Fruit fly (Drosophila melanogaster) whole organism, embryonic: Measurements from ENCODE around the gene CG11737.
A peak's percentile ranks its signal among the peaks of the same experiment; 100 is the strongest.

ENCODE experiments used
- CG11247 ChIP-seq: fragments of 200-800 bp; sonication (Bioruptor generic); IDR thresholded peaks from 2 replicates; pipeline ENCODE4 v1.3.6; 2022; ENCODE audit warnings: missing biosample characterization, missing genetic modification characterization
- CG12071 ChIP-seq: fragments of 200-800 bp; sonication (Bioruptor generic); optimal IDR thresholded peaks from 3 replicates; lab custom pipeline; 2018; ENCODE audit warnings: missing biosample characterization, mild to moderate bottlenecking, missing genetic modification characterization
- CG12219 ChIP-seq: fragments of 200-800 bp; sonication (Bioruptor generic); optimal IDR thresholded peaks from 3 replicates; lab custom pipeline; 2018; ENCODE audit warnings: missing biosample characterization, mild to moderate bottlenecking, missing genetic modification characterization
- CG12659 ChIP-seq: fragments of 200-800 bp; sonication (Bioruptor generic); optimal IDR thresholded peaks from 3 replicates; lab custom pipeline; 2017; ENCODE audit warnings: mild to moderate bottlenecking, missing biosample characterization, missing genetic modification reagents, missing genetic modification characterization
- CG12769 ChIP-seq: fragments of 200-800 bp; sonication (Bioruptor generic); optimal IDR thresholded peaks from 2 replicates; lab custom pipeline; 2019; ENCODE audit warnings: missing biosample characterization, mild to moderate bottlenecking, missing genetic modification characterization, moderate library complexity
- CG14860 ChIP-seq: fragments of 200-800 bp; sonication (Bioruptor generic); IDR thresholded peaks from 3 replicates; pipeline ENCODE4 v1.3.6; 2022; ENCODE audit warnings: missing biosample characterization, missing genetic modification characterization; ENCODE audit not compliant: partially characterized antibody
- CG14965 ChIP-seq: fragments of 200-800 bp; sonication (Bioruptor generic); optimal IDR thresholded peaks from 2 replicates; lab custom pipeline; 2016; ENCODE audit warnings: missing biosample characterization, missing genetic modification characterization, borderline replicate concordance
- CG15479 ChIP-seq: fragments of 200-800 bp; sonication (Bioruptor generic); optimal IDR thresholded peaks from 3 replicates; lab custom pipeline; 2019; ENCODE audit warnings: missing biosample characterization, mild to moderate bottlenecking, missing genetic modification characterization, moderate library complexity
- CG17186 ChIP-seq: fragments of 200-800 bp; sonication (Bioruptor generic); optimal IDR thresholded peaks from 3 replicates; lab custom pipeline; 2017; ENCODE audit warnings: missing biosample characterization, missing genetic modification reagents, missing genetic modification characterization
- CG17328 ChIP-seq: fragments of 200-800 bp; sonication (Bioruptor generic); IDR thresholded peaks from 2 replicates; pipeline ENCODE4 v1.3.6; 2022; ENCODE audit warnings: missing biosample characterization, missing genetic modification characterization
- CG17802 ChIP-seq: fragments of 200-800 bp; sonication (Bioruptor generic); optimal IDR thresholded peaks from 2 replicates; lab custom pipeline; 2018; ENCODE audit warnings: missing biosample characterization, mild to moderate bottlenecking, missing genetic modification characterization, moderate library complexity
- CG1832 ChIP-seq: fragments of 200-800 bp; sonication (Bioruptor generic); optimal IDR thresholded peaks from 2 replicates; lab custom pipeline; 2017; ENCODE audit warnings: missing biosample characterization, mild to moderate bottlenecking, missing genetic modification characterization, inconsistent platforms
- CG2129 ChIP-seq: fragments of 200-800 bp; sonication (Bioruptor generic); IDR thresholded peaks from 2 replicates; pipeline ENCODE4 v1.3.6; 2022; ENCODE audit warnings: missing biosample characterization, missing genetic modification characterization; ENCODE audit not compliant: partially characterized antibody
- CG2712 ChIP-seq: fragments of 200-800 bp; optimal IDR thresholded peaks from 3 replicates; lab custom pipeline; 2019; ENCODE audit warnings: missing biosample characterization, mild to moderate bottlenecking, missing genetic modification characterization, moderate library complexity
- CG2875 ChIP-seq: fragments of 200-800 bp; sonication (Bioruptor generic); optimal IDR thresholded peaks from 2 replicates; lab custom pipeline; 2017; ENCODE audit warnings: missing biosample characterization, mild to moderate bottlenecking, missing genetic modification characterization, missing genetic modification reagents
- CG33213 ChIP-seq: fragments of 200-800 bp; sonication (Bioruptor generic); optimal IDR thresholded peaks from 3 replicates; lab custom pipeline; 2016; ENCODE audit warnings: missing biosample characterization, missing genetic modification characterization
- CG3995 ChIP-seq: fragments of 200-800 bp; sonication (Bioruptor generic); optimal IDR thresholded peaks from 3 replicates; lab custom pipeline; 2016; ENCODE audit warnings: missing biosample characterization, missing genetic modification characterization
- CG6654 ChIP-seq: fragments of 200-800 bp; sonication (Bioruptor generic); optimal IDR thresholded peaks from 2 replicates; lab custom pipeline; 2017; ENCODE audit warnings: missing biosample characterization, mild to moderate bottlenecking, missing genetic modification characterization
- CG7357 ChIP-seq: fragments of 200-800 bp; sonication (Bioruptor generic); IDR thresholded peaks from 3 replicates; pipeline ENCODE4 v1.3.6; 2022; ENCODE audit warnings: missing biosample characterization, missing genetic modification characterization
- CG8089 ChIP-seq: fragments of 200-800 bp; sonication (Bioruptor generic); optimal IDR thresholded peaks from 3 replicates; lab custom pipeline; 2016; ENCODE audit warnings: missing biosample characterization, missing genetic modification characterization
- CG8478 ChIP-seq: fragments of >200 bp; optimal IDR thresholded peaks from 2 replicates; lab custom pipeline; 2018
- Ets97D ChIP-seq: fragments of 200-800 bp; sonication (Bioruptor generic); optimal IDR thresholded peaks from 3 replicates; lab custom pipeline; 2016; ENCODE audit warnings: missing biosample characterization, missing genetic modification characterization
- Gug ChIP-seq: fragments of 200-800 bp; sonication (Bioruptor generic); IDR thresholded peaks from 4 replicates; pipeline ENCODE4 v1.3.6; 2022; ENCODE audit warnings: missing biosample characterization, missing genetic modification characterization
- Hmr ChIP-seq: fragments of 200-800 bp; sonication (Bioruptor generic); optimal IDR thresholded peaks from 3 replicates; lab custom pipeline; 2017; ENCODE audit warnings: mild to moderate bottlenecking, missing biosample characterization, missing genetic modification reagents, missing genetic modification characterization
- Mes4 ChIP-seq: fragments of 200-800 bp; sonication (Bioruptor generic); optimal IDR thresholded peaks from 2 replicates; lab custom pipeline; 2016; ENCODE audit warnings: missing biosample characterization, missing genetic modification characterization
- Oaz ChIP-seq: fragments of 200-800 bp; sonication (Bioruptor generic); IDR thresholded peaks from 2 replicates; pipeline ENCODE4 v1.3.6; 2022; ENCODE audit warnings: missing biosample characterization, missing genetic modification characterization
- Ptx1 ChIP-seq: fragments of 200-800 bp; sonication (Bioruptor generic); IDR thresholded peaks from 2 replicates; pipeline ENCODE4 v1.3.6; 2022; ENCODE audit warnings: missing biosample characterization, missing genetic modification characterization
- Stat92E ChIP-seq, 3 experiments: fragments of >200 bp in 2 of 3; fragments of 200-800 bp in 1 of 3; sonication (Bioruptor generic) in 1 of 3; optimal IDR thresholded peaks; 2 replicates each; lab custom pipeline; 2017 to 2019; ENCODE audit warnings: missing biosample characterization in 3 of 3, missing genetic modification characterization in 3 of 3, mild to moderate bottlenecking in 1 of 3, moderate library complexity in 1 of 3
- Trl ChIP-seq, 3 experiments: fragments of >200 bp in 2 of 3; fragments of 200-800 bp in 1 of 3; sonication (Bioruptor generic) in 1 of 3; optimal IDR thresholded peaks; 2 replicates in 1 of 3; 3 replicates in 2 of 3; lab custom pipeline; 2016 to 2017; ENCODE audit warnings: missing biosample characterization in 1 of 3, missing genetic modification characterization in 1 of 3
- Usf ChIP-seq: fragments of 200-800 bp; sonication (Bioruptor generic); optimal IDR thresholded peaks from 2 replicates; lab custom pipeline; 2017; ENCODE audit warnings: missing genotype, missing biosample characterization, missing genetic modification characterization
- abd-A ChIP-seq: fragments of 200-800 bp; sonication (Bioruptor generic); optimal IDR thresholded peaks from 3 replicates; lab custom pipeline; 2019; ENCODE audit warnings: missing biosample characterization, mild to moderate bottlenecking, missing genetic modification characterization, moderate library complexity
- crc ChIP-seq: fragments of 200-800 bp; sonication (Bioruptor generic); optimal IDR thresholded peaks from 2 replicates; lab custom pipeline; 2016; ENCODE audit warnings: missing biosample characterization, missing genetic modification characterization
- croc ChIP-seq: fragments of 200-800 bp; sonication (Bioruptor generic); conservative IDR thresholded peaks from 3 replicates; pipeline ENCODE4 v1.3.6; 2022; ENCODE audit warnings: missing biosample characterization, missing genetic modification characterization
- dan ChIP-seq: fragments of 200-800 bp; sonication (Bioruptor generic); IDR thresholded peaks from 2 replicates; pipeline ENCODE4 v1.3.6; 2022; ENCODE audit warnings: missing biosample characterization, missing genetic modification characterization
- danr ChIP-seq: fragments of 200-800 bp; sonication (Bioruptor generic); IDR thresholded peaks from 2 replicates; pipeline ENCODE4 v1.3.6; 2022; ENCODE audit warnings: missing biosample characterization, missing genetic modification characterization
- dmrt11E ChIP-seq: fragments of 200-800 bp; sonication (Bioruptor generic); optimal IDR thresholded peaks from 3 replicates; lab custom pipeline; 2018; ENCODE audit warnings: missing biosample characterization, mild to moderate bottlenecking, missing genetic modification characterization, moderate library complexity
- fd64A ChIP-seq: fragments of 200-800 bp; sonication (Bioruptor generic); optimal IDR thresholded peaks from 3 replicates; lab custom pipeline; 2018; ENCODE audit warnings: missing biosample characterization, mild to moderate bottlenecking, missing genetic modification characterization
- inv ChIP-seq: fragments of 200-800 bp; sonication (Bioruptor generic); IDR thresholded peaks from 2 replicates; pipeline ENCODE4 v1.3.6; 2022; ENCODE audit warnings: missing biosample characterization, missing genetic modification characterization; ENCODE audit not compliant: partially characterized antibody
- kay ChIP-seq: fragments of 200-800 bp; sonication (Bioruptor generic); optimal IDR thresholded peaks from 2 replicates; lab custom pipeline; 2016; ENCODE audit warnings: missing biosample characterization, missing genetic modification characterization
- ken ChIP-seq: fragments of 200-800 bp; sonication (Bioruptor generic); IDR thresholded peaks from 3 replicates; pipeline ENCODE4 v1.3.6; 2022; ENCODE audit warnings: missing biosample characterization, missing genetic modification characterization
- mirr ChIP-seq: fragments of 200-800 bp; sonication (Bioruptor generic); optimal IDR thresholded peaks from 3 replicates; lab custom pipeline; 2018; ENCODE audit warnings: missing biosample characterization, mild to moderate bottlenecking, missing genetic modification characterization
- pan ChIP-seq, 4 experiments: fragments of >200 bp in 3 of 4; fragments of 200-800 bp in 1 of 4; sonication (Bioruptor generic) in 1 of 4; optimal IDR thresholded peaks in 3 of 4; IDR thresholded peaks in 1 of 4; 2 replicates each; pipeline versions ENCODE4 v1.3.6 to Lab custom; 2017 to 2022; ENCODE audit warnings: missing biosample characterization in 2 of 4, missing genetic modification characterization in 2 of 4, mixed read lengths in 1 of 4
- psq ChIP-seq: fragments of 200-800 bp; sonication (Bioruptor generic); optimal IDR thresholded peaks from 2 replicates; lab custom pipeline; 2017; ENCODE audit warnings: missing biosample characterization, missing genetic modification characterization
- sna ChIP-seq: fragments of 200-800 bp; sonication (Bioruptor generic); IDR thresholded peaks from 2 replicates; pipeline ENCODE4 v1.3.6; 2022; ENCODE audit warnings: missing biosample characterization, missing genetic modification characterization; ENCODE audit not compliant: partially characterized antibody
- sqz ChIP-seq: fragments of 200-800 bp; sonication (Bioruptor generic); optimal IDR thresholded peaks from 3 replicates; lab custom pipeline; 2018; ENCODE audit warnings: missing biosample characterization, mild to moderate bottlenecking, missing genetic modification characterization
- tx ChIP-seq: fragments of 200-800 bp; sonication (Bioruptor generic); optimal IDR thresholded peaks from 2 replicates; lab custom pipeline; 2016; ENCODE audit warnings: missing biosample characterization, missing genetic modification characterization
- vnd ChIP-seq: fragments of 200-800 bp; sonication (Bioruptor generic); IDR thresholded peaks from 3 replicates; pipeline ENCODE4 v1.3.6; 2022; ENCODE audit warnings: missing biosample characterization, missing genetic modification characterization; ENCODE audit not compliant: partially characterized antibody
- zen ChIP-seq: fragments of 200-800 bp; sonication (Bioruptor generic); optimal IDR thresholded peaks from 3 replicates; lab custom pipeline; 2018; ENCODE audit warnings: missing biosample characterization, mild to moderate bottlenecking, missing genetic modification characterization, moderate library complexity

CG11737 gene

DNA sequence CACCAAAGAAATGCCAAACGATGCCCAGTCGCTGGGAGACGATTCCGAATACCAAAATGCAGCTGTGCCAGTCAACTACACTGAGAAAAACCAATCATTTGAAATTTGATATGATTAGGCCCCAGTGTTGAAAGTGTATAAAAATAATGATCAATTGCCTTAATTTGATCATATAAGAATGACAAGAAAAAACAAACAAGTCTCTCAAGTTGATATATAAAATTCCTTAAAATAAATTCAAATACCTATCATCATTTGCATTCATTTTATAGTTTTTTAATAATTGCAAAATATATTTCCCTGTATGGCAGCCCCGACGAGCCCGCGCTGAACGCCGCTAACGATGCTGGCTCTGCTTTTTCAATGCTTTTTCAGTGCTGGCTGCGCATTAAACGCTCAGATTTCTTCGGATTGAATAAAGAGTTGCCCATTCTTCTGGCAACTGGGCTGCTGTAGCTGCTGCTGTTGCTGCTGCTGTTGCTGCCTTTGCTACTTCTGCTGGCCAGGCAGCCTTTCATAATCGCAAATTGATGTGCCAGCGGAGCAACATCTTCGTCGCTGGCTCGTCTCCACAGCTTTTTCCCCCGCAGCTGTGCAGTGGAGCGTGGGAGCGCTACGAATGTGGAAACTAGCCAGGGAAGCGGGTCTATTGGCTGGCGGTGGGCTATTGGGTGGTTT, 47.8 kb upstream of the CG11737 start (continued):
- TF ChIP-seq Oaz (GFP tag; lab: Robert Waterston, UW), result 0 out of 2 replicates have a peak, but pooled peaks have one; percentile 28
- no peak for TF ChIP-seq kay (GFP tag; lab: Kevin White, UChicago)
- no peak for TF ChIP-seq zen (tag; lab: Kevin White, UChicago)
- no peak for TF ChIP-seq sna (GFP tag; lab: Robert Waterston, UW)
- TF ChIP-seq crc (GFP tag; lab: Kevin White, UChicago), result no peak
- TF ChIP-seq Usf (GFP tag; lab: Kevin White, UChicago), result no peak
- TF ChIP-seq dan (GFP tag; lab: Robert Waterston, UW), result no peak
- no peak for TF ChIP-seq inv (GFP tag; lab: Robert Waterston, UW)
- no peak for TF ChIP-seq sqz
- no peak for TF ChIP-seq CG8089 (GFP tag; lab: Kevin White, UChicago)
- TF ChIP-seq vnd (GFP tag; lab: Robert Waterston, UW), result no peak
- TF ChIP-seq CG12071, result no peak
- no peak for TF ChIP-seq psq (GFP tag; lab: Kevin White, UChicago)
- TF ChIP-seq Mes4 (GFP tag; lab: Kevin White, UChicago), result no peak
- TF ChIP-seq CG7357, result no peak
- TF ChIP-seq CG2875 (GFP tag; lab: Kevin White, UChicago), result no peak
- TF ChIP-seq Stat92E (GFP tag; optimal IDR thresholded peaks at IDR 0.05; lab: Kevin White, UChicago), result no peak
- peak; percentile 37 for TF ChIP-seq CG12769
- TF ChIP-seq Trl (optimal IDR thresholded peaks at IDR 0.05; lab: Kevin White, UChicago), result no peak
- TF ChIP-seq Trl (GFP tag; optimal IDR thresholded peaks at IDR 0.05; lab: Kevin White, UChicago), result no peak
- peak; percentile 42 for TF ChIP-seq CG2712 (tag; lab: Kevin White, UChicago)
- TF ChIP-seq CG17328 (GFP tag; lab: Robert Waterston, UW), result peak; percentile 41; the same call in 1 of the 2 replicates
- no peak for TF ChIP-seq CG33213 (GFP tag; lab: Kevin White, UChicago)
- no peak for TF ChIP-seq CG2129 (GFP tag; lab: Robert Waterston, UW)
- no peak for TF ChIP-seq CG6654 (GFP tag; lab: Kevin White, UChicago)
- no peak for TF ChIP-seq Gug (GFP tag; lab: Robert Waterston, UW)
- TF ChIP-seq mirr (GFP tag; lab: Kevin White, UChicago), result no peak
- TF ChIP-seq CG17802, result no peak
- no peak for TF ChIP-seq CG14860 (GFP tag; lab: Robert Waterston, UW)
- peak; percentile 18 for TF ChIP-seq dmrt11E (tag; lab: Kevin White, UChicago)
- no peak for TF ChIP-seq CG14965 (GFP tag; lab: Kevin White, UChicago)
- TF ChIP-seq croc, result 0 out of 3 replicates have a peak, but pooled peaks have one; percentile 24
- no peak for TF ChIP-seq CG1832 (GFP tag; lab: Kevin White, UChicago)
- TF ChIP-seq CG15479 (GFP tag; lab: Kevin White, UChicago), result no peak
- TF ChIP-seq fd64A, result no peak
- TF ChIP-seq CG12659 (GFP tag; lab: Kevin White, UChicago), result peak; percentile 25
- no peak for TF ChIP-seq pan (optimal IDR thresholded peaks at IDR 0.05; lab: Kevin White, UChicago)
- TF ChIP-seq pan (GFP tag; optimal IDR thresholded peaks at IDR 0.05 in 1 of 2, IDR thresholded peaks at IDR 0.05 in 1 of 2), result peak in 1 of 2 experiments; percentile 50
- no peak for TF ChIP-seq tx (GFP tag; lab: Kevin White, UChicago)
- no peak for TF ChIP-seq danr (GFP tag; lab: Robert Waterston, UW)
- no peak for TF ChIP-seq abd-A (tag; lab: Kevin White, UChicago)
- no peak for TF ChIP-seq Ets97D (GFP tag; lab: Kevin White, UChicago)
- no peak for TF ChIP-seq CG8478 (lab: Kevin White, UChicago)
- no peak for TF ChIP-seq CG17186
- TF ChIP-seq Hmr, result no peak
- TF ChIP-seq ken (GFP tag; lab: Robert Waterston, UW), result no peak
- peak; percentile 2 for TF ChIP-seq CG12219 (GFP tag; lab: Kevin White, UChicago)
- TF ChIP-seq CG3995, result no peak
- TF ChIP-seq Ptx1 (GFP tag; lab: Robert Waterston, UW), result peak; percentile 53
- no peak for TF ChIP-seq CG11247 (GFP tag; lab: Robert Waterston, UW)
